Worm (Caenorhabditis elegans) whole organism, L4 larva: ENCODE measurements around the gene ndg-4.
A peak's percentile ranks its signal among the peaks of the same experiment; 100 is the strongest.
"Not testable (repeated sequence)": the region's sequence is repeated elsewhere in the genome, so short reads cannot be mapped to it uniquely, and the experiment has no call there.

Experiments used
- D1046.2 ChIP-seq: fragments of 200-800 bp; sonication (Bioruptor generic); IDR thresholded peaks from 2 replicates; pipeline ENCODE4 v1.3.6; 2022; ENCODE audit warnings: missing genetic modification characterization, missing compliant biosample characterization
- F26F4.8 ChIP-seq: fragments of 200-800 bp; sonication (Bioruptor generic); conservative IDR thresholded peaks from 2 replicates; pipeline ENCODE4 v1.3.6; 2022; ENCODE audit warnings: missing genetic modification characterization, missing compliant biosample characterization
- F37D6.2 ChIP-seq: sonication (generic microtip); optimal IDR thresholded peaks from 2 replicates; lab custom pipeline; 2016; ENCODE audit warnings: mild to moderate bottlenecking, missing genetic modification characterization, missing compliant biosample characterization
- Y105C5A.15 ChIP-seq: fragments of 200-800 bp; sonication (Bioruptor generic); IDR thresholded peaks from 2 replicates; pipeline ENCODE4 v1.3.6; 2022; ENCODE audit warnings: missing genetic modification characterization, missing compliant biosample characterization
- Y48G9A.11 ChIP-seq: fragments of 200-800 bp; sonication (Bioruptor generic); IDR thresholded peaks from 2 replicates; pipeline ENCODE4 v1.3.6; 2022; ENCODE audit warnings: missing genetic modification reagents, missing genetic modification characterization, missing compliant biosample characterization
- Y75B8A.6 ChIP-seq: fragments of 200-800 bp; sonication (Bioruptor generic); IDR thresholded peaks from 2 replicates; pipeline ENCODE4 v1.3.6; 2022; ENCODE audit warnings: missing genetic modification reagents, missing genetic modification characterization, missing compliant biosample characterization
- aha-1 ChIP-seq: fragments of 150-350 bp; peaks from one replicate; lab custom pipeline; 2014; ENCODE audit warnings: missing biosample characterization, missing genetic modification characterization
- ceh-20 ChIP-seq: fragments of 200-800 bp; sonication (Bioruptor generic); IDR thresholded peaks from 2 replicates; pipeline ENCODE4 v1.3.6; 2022; ENCODE audit warnings: missing genetic modification reagents, missing genetic modification characterization, missing compliant biosample characterization
- ceh-44 ChIP-seq: fragments of 200-800 bp; sonication (Bioruptor generic); IDR thresholded peaks from 2 replicates; pipeline ENCODE4 v1.3.6; 2022; ENCODE audit warnings: missing genetic modification reagents, missing genetic modification characterization, missing compliant biosample characterization
- ceh-62 ChIP-seq: sonication (generic microtip); optimal IDR thresholded peaks from 2 replicates; lab custom pipeline; 2017; ENCODE audit warnings: missing biosample characterization, missing genetic modification characterization
- ctbp-1 ChIP-seq: fragments of 200-800 bp; sonication (Bioruptor generic); IDR thresholded peaks from 2 replicates; pipeline ENCODE4 v1.3.6; 2022; ENCODE audit warnings: missing genetic modification reagents, missing genetic modification characterization, missing compliant biosample characterization
- daf-16 ChIP-seq, 3 experiments: sonication (generic microtip); optimal IDR thresholded peaks; 2 replicates each; lab custom pipeline; 2016 to 2017; ENCODE audit warnings: missing genetic modification characterization in 3 of 3, missing genetic modification reagents in 3 of 3, mild to moderate bottlenecking in 2 of 3, missing compliant biosample characterization in 2 of 3, missing biosample characterization in 1 of 3, moderate library complexity in 1 of 3
- daf-19 ChIP-seq: fragments of 200-800 bp; sonication (Bioruptor generic); conservative IDR thresholded peaks from 2 replicates; pipeline ENCODE4 v1.3.6; 2022; ENCODE audit warnings: missing genetic modification characterization, missing compliant biosample characterization
- daf-8 ChIP-seq: fragments of 200-800 bp; sonication (Bioruptor generic); IDR thresholded peaks from 2 replicates; pipeline ENCODE4 v1.3.6; 2022; ENCODE audit warnings: missing genetic modification characterization, missing compliant biosample characterization
- dmd-6 ChIP-seq: fragments of 200-800 bp; sonication (Bioruptor generic); IDR thresholded peaks from 2 replicates; pipeline ENCODE4 v1.3.6; 2022; ENCODE audit warnings: missing genetic modification reagents, missing genetic modification characterization, missing compliant biosample characterization
- dmd-9 ChIP-seq: fragments of 200-800 bp; sonication (Bioruptor generic); IDR thresholded peaks from 2 replicates; pipeline ENCODE4 v1.3.6; 2022; ENCODE audit warnings: missing genetic modification reagents, missing genetic modification characterization, missing compliant biosample characterization
- dpl-1 ChIP-seq: fragments of 150-350 bp; optimal IDR thresholded peaks from 2 replicates; lab custom pipeline; 2014; ENCODE audit warnings: missing biosample characterization, missing genetic modification reagents, missing genetic modification characterization
- duxl-1 ChIP-seq: sonication (generic microtip); optimal IDR thresholded peaks from 2 replicates; lab custom pipeline; 2016; ENCODE audit warnings: mild to moderate bottlenecking, missing genetic modification characterization, moderate library complexity, missing compliant biosample characterization; ENCODE audit not compliant: poor library complexity
- dve-1 ChIP-seq: sonication (generic microtip); optimal IDR thresholded peaks from 2 replicates; lab custom pipeline; 2017; ENCODE audit warnings: antibody characterized with exemption, mild to moderate bottlenecking, missing genetic modification characterization, missing compliant biosample characterization; ENCODE audit not compliant: insufficient read depth
- hif-1 ChIP-seq, 2 experiments: sonication (generic microtip); optimal IDR thresholded peaks; 2 replicates each; lab custom pipeline; 2016 to 2017; ENCODE audit warnings: missing compliant biosample characterization in 2 of 2, missing genetic modification characterization in 2 of 2, missing genetic modification reagents in 2 of 2, missing genotype in 2 of 2, mild to moderate bottlenecking in 1 of 2
- hlh-30 ChIP-seq: sonication (generic microtip); optimal IDR thresholded peaks from 2 replicates; lab custom pipeline; 2017; ENCODE audit warnings: antibody characterized with exemption, mild to moderate bottlenecking, missing genetic modification characterization, missing compliant biosample characterization; ENCODE audit not compliant: insufficient read depth
- jun-1 ChIP-seq: fragments of 150-350 bp; optimal IDR thresholded peaks from 2 replicates; lab custom pipeline; 2014; ENCODE audit warnings: missing biosample characterization, missing genetic modification reagents, missing genetic modification characterization
- lin-1 ChIP-seq: fragments of 200-800 bp; sonication (Bioruptor generic); IDR thresholded peaks from 2 replicates; pipeline ENCODE4 v1.3.6; 2022; ENCODE audit warnings: missing genetic modification reagents, missing genetic modification characterization, missing compliant biosample characterization
- lin-15B ChIP-seq: fragments of 150-350 bp; sonication (generic microtip); optimal IDR thresholded peaks from 3 replicates; lab custom pipeline; 2014; ENCODE audit warnings: missing biosample characterization, missing genetic modification characterization
- lin-29 ChIP-seq: fragments of 200-800 bp; sonication (Bioruptor generic); IDR thresholded peaks from 2 replicates; pipeline ENCODE4 v1.3.6; 2022; ENCODE audit warnings: missing genetic modification reagents, missing genetic modification characterization, missing compliant biosample characterization
- madf-5 ChIP-seq, 2 experiments: fragments of 200-800 bp; sonication (Bioruptor generic); IDR thresholded peaks; 2 replicates each; pipeline ENCODE4 v1.3.6; 2022; ENCODE audit warnings: missing compliant biosample characterization in 2 of 2, missing genetic modification characterization in 2 of 2
- madf-9 ChIP-seq: fragments of 200-800 bp; sonication (Bioruptor generic); conservative IDR thresholded peaks from 2 replicates; pipeline ENCODE4 v1.3.6; 2022; ENCODE audit warnings: missing genetic modification reagents, missing genetic modification characterization, missing compliant biosample characterization
- mdl-1 ChIP-seq, 2 experiments: fragments of 150-350 bp in 1 of 2; sonication (generic microtip) in 1 of 2; optimal IDR thresholded peaks; 2 replicates each; lab custom pipeline; 2014 to 2017; ENCODE audit warnings: missing biosample characterization in 2 of 2, missing genetic modification characterization in 2 of 2
- mep-1 ChIP-seq: fragments of 150-350 bp; sonication (generic microtip); optimal IDR thresholded peaks from 3 replicates; lab custom pipeline; 2014; ENCODE audit warnings: missing biosample characterization, missing genetic modification characterization
- nhr-102 ChIP-seq: sonication (generic microtip); optimal IDR thresholded peaks from 2 replicates; lab custom pipeline; 2016; ENCODE audit warnings: mild to moderate bottlenecking, missing genetic modification characterization, moderate library complexity, missing compliant biosample characterization
- nhr-48 ChIP-seq: sonication (generic microtip); optimal IDR thresholded peaks from 2 replicates; lab custom pipeline; 2016; ENCODE audit warnings: mild to moderate bottlenecking, missing genetic modification characterization, missing compliant biosample characterization
- pha-4 ChIP-seq, 2 experiments: fragments of 150-350 bp in 1 of 2; fragments of 200-800 bp in 1 of 2; sonication (Bioruptor generic) in 1 of 2; IDR thresholded peaks in 1 of 2; optimal IDR thresholded peaks in 1 of 2; 2 replicates each; pipeline versions ENCODE4 v1.3.6 to Lab custom; 2014 to 2022; ENCODE audit warnings: missing genetic modification characterization in 2 of 2, missing genetic modification reagents in 2 of 2, missing biosample characterization in 1 of 2, missing compliant biosample characterization in 1 of 2
- pqm-1 ChIP-seq: sonication (generic microtip); optimal IDR thresholded peaks from 2 replicates; lab custom pipeline; 2017; ENCODE audit warnings: missing biosample characterization, missing genetic modification characterization
- saeg-2 ChIP-seq: fragments of 200-800 bp; sonication (Bioruptor generic); IDR thresholded peaks from 2 replicates; pipeline ENCODE4 v1.3.6; 2022; ENCODE audit warnings: missing genetic modification reagents, missing genetic modification characterization, missing compliant biosample characterization
- spr-1 ChIP-seq: sonication (generic microtip); optimal IDR thresholded peaks from 2 replicates; lab custom pipeline; 2016; ENCODE audit warnings: mild to moderate bottlenecking, missing genetic modification characterization, missing compliant biosample characterization
- spr-3 ChIP-seq: fragments of 200-800 bp; sonication (Bioruptor generic); optimal IDR thresholded peaks from 2 replicates; lab custom pipeline; 2018; ENCODE audit warnings: mild to moderate bottlenecking, missing genetic modification characterization, missing compliant biosample characterization
- tag-97 ChIP-seq: fragments of 200-800 bp; sonication (Bioruptor generic); IDR thresholded peaks from 2 replicates; pipeline ENCODE4 v1.3.6; 2022; ENCODE audit warnings: missing genetic modification characterization, missing compliant biosample characterization
- unc-39 ChIP-seq: sonication (generic microtip); optimal IDR thresholded peaks from 2 replicates; lab custom pipeline; 2017; ENCODE audit warnings: missing biosample characterization, missing genetic modification characterization
- ztf-7 ChIP-seq: fragments of 150-350 bp; optimal IDR thresholded peaks from 2 replicates; lab custom pipeline; 2014; ENCODE audit warnings: missing biosample characterization, missing genetic modification characterization

Gene ndg-4

DNA sequence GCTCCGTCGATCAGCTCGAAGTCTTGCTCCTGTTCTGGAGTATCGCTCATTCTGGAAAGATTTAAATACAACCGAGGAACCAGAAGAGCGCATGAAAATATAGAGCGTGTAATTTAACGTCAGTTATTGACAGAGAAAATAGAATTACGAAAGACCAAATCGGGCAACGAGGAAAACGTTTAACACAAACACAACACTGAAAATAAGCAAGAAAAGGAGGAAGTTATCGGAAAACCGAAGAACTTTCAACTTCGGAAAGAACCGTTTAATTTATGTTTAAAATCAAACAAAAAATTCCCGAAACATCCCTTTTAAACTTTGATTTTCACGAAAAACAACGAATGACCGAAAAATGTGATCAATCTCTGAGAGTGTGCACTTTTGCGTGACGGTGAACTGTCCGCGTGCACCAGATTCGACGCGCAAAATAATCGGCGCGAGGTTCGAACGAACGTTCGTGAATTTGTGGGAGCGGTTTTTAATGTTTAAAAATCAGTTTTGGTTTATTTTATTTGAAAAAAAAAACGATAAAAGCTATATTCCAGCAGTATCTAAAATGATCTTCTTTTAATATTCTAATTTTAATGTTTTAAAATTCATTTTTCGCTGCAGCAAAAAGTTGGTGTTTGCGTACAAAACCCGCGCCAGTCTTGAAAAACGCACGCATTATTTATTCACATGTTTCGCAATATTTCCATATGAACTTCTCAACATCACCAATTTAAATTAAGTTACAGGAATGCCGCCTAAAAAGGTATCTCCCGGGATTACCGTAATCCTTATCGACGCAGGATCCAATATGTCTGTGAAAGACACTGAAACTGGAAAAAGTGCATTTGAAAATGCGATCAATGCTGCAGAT is 47.8 kb downstream of the ndg-4 start, which contains the start of the genes R07E5.7 and cku-80 (continued):
- TF ChIP-seq F26F4.8 (GFP tag; lab: Robert Waterston, UW) (no peak), mdl-1 (tag; optimal IDR thresholded peaks at IDR 0.05; lab: Kevin White, UChicago) (peak in 1 of 2 experiments; percentile 15), dmd-6 (GFP tag; lab: Robert Waterston, UW) (peak; percentile 40; the same call in 1 of the 2 replicates), spr-3 (GFP tag; lab: Kevin White, UChicago) (no peak), F37D6.2 (tag; lab: Kevin White, UChicago) (no peak), dve-1 (peak; percentile 64), lin-15B (tag; lab: Kevin White, UChicago) (peak; percentile 33)

DNA sequence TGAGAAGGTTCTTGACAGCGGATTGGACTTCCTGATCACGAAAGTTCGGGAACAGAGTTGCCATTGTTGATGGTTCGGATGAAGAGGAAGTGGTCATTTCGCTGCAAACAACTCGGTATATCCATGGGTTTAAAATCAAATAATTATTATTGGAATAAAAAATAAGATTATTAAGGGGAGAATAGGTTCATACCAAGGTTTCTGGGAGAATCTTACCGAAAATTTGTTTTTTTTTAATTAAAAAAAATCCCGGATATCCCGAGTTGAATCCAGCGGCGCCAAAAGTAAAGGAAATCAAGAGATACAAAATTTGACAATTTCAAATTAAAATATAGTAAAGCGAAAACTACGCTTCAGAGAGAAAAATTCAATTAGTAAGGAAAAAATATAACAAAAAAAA is 49.2 kb downstream of the ndg-4 start, which contains the start of the genes R07E5.19 and pdcd-2:
Gene R07E5.19 (minus strand): TSS at position 101 of the 400 bp plus-strand sequence.
Gene pdcd-2 (minus strand): TSS at position 102 of the 400 bp plus-strand sequence.
- TF ChIP-seq jun-1 (tag; lab: Kevin White, UChicago) = no peak
- TF ChIP-seq ceh-62 (tag; lab: Kevin White, UChicago) = no peak
- TF ChIP-seq tag-97 (GFP tag; lab: Robert Waterston, UW) = no peak
- no peak for TF ChIP-seq mdl-1 (tag; optimal IDR thresholded peaks at IDR 0.05; lab: Kevin White, UChicago)
- TF ChIP-seq ceh-20 = no peak
- no peak for TF ChIP-seq pqm-1
- TF ChIP-seq daf-19 (GFP tag; lab: Robert Waterston, UW) = no peak
- TF ChIP-seq unc-39 = no peak
- no peak for TF ChIP-seq ceh-44 (GFP tag; lab: Robert Waterston, UW)
- TF ChIP-seq Y105C5A.15 (GFP tag; lab: Robert Waterston, UW) = no peak

DNA sequence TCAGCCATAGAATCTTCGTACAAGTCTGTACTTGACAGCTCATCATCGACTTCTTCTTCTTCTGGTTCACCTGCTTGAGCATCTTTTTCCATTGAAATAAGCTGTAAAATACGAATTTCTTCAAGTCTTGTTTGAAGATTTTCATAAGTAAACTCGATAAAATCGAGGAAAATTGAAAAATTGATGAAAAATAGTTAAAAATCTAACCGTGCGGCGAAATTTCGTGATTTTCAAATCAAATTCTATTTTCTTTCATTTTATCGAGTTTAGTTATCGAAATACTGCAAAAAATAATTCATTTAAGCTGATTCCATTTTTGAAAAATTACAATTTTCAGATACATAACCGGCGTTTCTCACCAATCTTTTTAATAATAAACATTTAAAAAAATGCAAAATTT is 52.0 kb downstream of the ndg-4 start, which contains the start of gene R07E5.11:
Gene R07E5.11 (minus strand): TSS at position 101 of the 400 bp plus-strand sequence.
- TF ChIP-seq saeg-2 (GFP tag; lab: Robert Waterston, UW) = no peak
- TF ChIP-seq tag-97 (GFP tag; lab: Robert Waterston, UW) = no peak

DNA sequence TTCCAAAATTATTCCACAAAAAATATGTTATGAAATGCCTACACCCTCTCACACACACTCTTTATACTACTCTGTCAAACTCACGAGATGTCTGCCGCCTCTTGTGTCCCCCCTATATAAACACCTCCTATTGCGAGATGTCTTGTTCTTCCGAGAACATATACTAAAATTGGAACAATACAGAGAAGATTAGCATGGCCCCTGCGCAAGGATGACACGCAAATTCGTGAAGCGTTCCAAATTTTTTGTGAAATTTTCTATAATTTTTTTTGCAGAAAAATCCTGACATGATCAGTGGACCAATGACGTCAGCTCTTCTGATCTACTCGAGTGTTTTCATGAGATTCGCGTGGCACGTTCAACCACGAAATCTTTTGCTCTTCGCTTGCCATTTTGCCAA is 53.1 kb downstream of the ndg-4 start:
- TF ChIP-seq saeg-2 (GFP tag; lab: Robert Waterston, UW) = peak; percentile 56; the same call in 1 of the 2 replicates
- TF ChIP-seq Y75B8A.6 (GFP tag; lab: Robert Waterston, UW) = 0 out of 2 replicates have a peak, but pooled peaks have one; percentile 50
- TF ChIP-seq nhr-48 = peak; percentile 38
- TF ChIP-seq aha-1 (tag; lab: Kevin White, UChicago) = peak; percentile 83
- peak; percentile 12 for TF ChIP-seq spr-1 (tag; lab: Kevin White, UChicago)
- peak; percentile 67 for TF ChIP-seq duxl-1 (tag; lab: Kevin White, UChicago)
- TF ChIP-seq Y48G9A.11 (GFP tag; lab: Robert Waterston, UW) = 0 out of 2 replicates have a peak, but pooled peaks have one; percentile 39
- peak; percentile 36 for TF ChIP-seq hlh-30 (tag; lab: Kevin White, UChicago)
- TF ChIP-seq dmd-9 (GFP tag; lab: Robert Waterston, UW) = peak; percentile 30; the same call in 1 of the 2 replicates
- peak; percentile 63; the same call in 1 of the 2 replicates for TF ChIP-seq D1046.2 (GFP tag; lab: Robert Waterston, UW)
- TF ChIP-seq Y105C5A.15 (GFP tag; lab: Robert Waterston, UW) = peak; percentile 79; the same call in 1 of the 2 replicates
- TF ChIP-seq pha-4 (GFP tag; IDR thresholded peaks at IDR 0.05; lab: Robert Waterston, UW) = peak; percentile 76
- TF ChIP-seq pha-4 (tag; optimal IDR thresholded peaks at IDR 0.05; lab: Kevin White, UChicago) = not testable (repeated sequence)
- TF ChIP-seq madf-9 (GFP tag; lab: Robert Waterston, UW) = peak; percentile 35; the same call in 1 of the 2 replicates
- peak; percentile 75 for TF ChIP-seq ctbp-1
- peak in 1 of 2 experiments; percentile 13 for TF ChIP-seq daf-16 (GFP tag; optimal IDR thresholded peaks at IDR 0.05; lab: Kevin White, UChicago)
- peak; percentile 7 for TF ChIP-seq daf-16 (tag; optimal IDR thresholded peaks at IDR 0.05; lab: Kevin White, UChicago)
- peak; percentile 82 for TF ChIP-seq ceh-20
- 0 out of 2 replicates have a peak, but pooled peaks have one; percentile 60 for TF ChIP-seq F26F4.8 (GFP tag; lab: Robert Waterston, UW)
- TF ChIP-seq lin-29 (GFP tag; lab: Robert Waterston, UW) = peak; percentile 26; the same call in 1 of the 2 replicates
- peak; percentile 58 for TF ChIP-seq nhr-102 (tag; lab: Kevin White, UChicago)
- TF ChIP-seq mep-1 = peak; percentile 56
- 0 out of 2 replicates have a peak, but pooled peaks have one; percentile 16 for TF ChIP-seq daf-8 (GFP tag; lab: Robert Waterston, UW)
- peak; percentile 41 for TF ChIP-seq dpl-1 (GFP tag; lab: Kevin White, UChicago)
- TF ChIP-seq hif-1 (tag; optimal IDR thresholded peaks at IDR 0.05; lab: Kevin White, UChicago) = peak in 1 of 2 experiments; percentile 38
- TF ChIP-seq lin-1 (GFP tag; lab: Robert Waterston, UW) = peak; percentile 46; the same call in 1 of the 2 replicates
- peak; percentile 47 for TF ChIP-seq ztf-7 (tag; lab: Kevin White, UChicago)
- 0 out of 4 replicates have a peak, but pooled peaks have one; percentile 16 to 33 for TF ChIP-seq madf-5 (GFP tag; IDR thresholded peaks at IDR 0.05; lab: Robert Waterston, UW)
